Fruit fly (Drosophila melanogaster) whole organism: ENCODE data around the gene CG43137.

Source experiments
- CG8478 ChIP-seq: fragments of >200 bp; optimal IDR thresholded peaks from 2 replicates; lab custom pipeline; 2018; ENCODE audit warnings: inconsistent platforms
- Dll ChIP-seq: fragments of >200 bp; optimal IDR thresholded peaks from 2 replicates; lab custom pipeline; 2017
- EcR ChIP-seq, 2 experiments: fragments of >200 bp; optimal IDR thresholded peaks; 2 replicates each; lab custom pipeline; 2017; ENCODE audit warnings: missing biosample characterization in 2 of 2, missing genetic modification characterization in 2 of 2, missing genetic modification reagents in 2 of 2
- pan ChIP-seq: fragments of >200 bp; optimal IDR thresholded peaks from 2 replicates; lab custom pipeline; 2017
- psq ChIP-seq: fragments of >200 bp; optimal IDR thresholded peaks from 2 replicates; lab custom pipeline; 2017
- usp ChIP-seq: fragments of >200 bp; optimal IDR thresholded peaks from 2 replicates; lab custom pipeline; 2017; ENCODE audit warnings: missing biosample characterization, missing genetic modification characterization, mixed read lengths

The CG43137 gene

DNA sequence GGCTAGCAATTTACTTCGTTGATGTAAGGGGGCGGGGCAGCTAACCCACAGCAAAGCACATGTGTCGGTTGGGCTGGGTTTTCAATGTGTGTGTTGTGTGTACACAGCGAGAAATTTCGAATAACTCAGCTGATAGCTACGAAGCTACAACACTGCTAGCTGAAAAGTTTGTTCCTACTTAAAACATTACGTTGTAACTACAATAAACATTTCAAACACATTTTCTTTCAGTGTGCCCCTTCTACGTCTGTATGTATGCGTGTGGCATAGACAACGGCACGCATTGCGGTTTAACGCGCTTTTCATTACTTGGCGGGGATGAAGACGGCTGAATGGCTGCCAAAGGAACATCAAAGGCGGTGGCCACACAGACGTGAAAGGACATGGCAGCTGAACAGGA lies 17.4 kb downstream of the CG43137 start:
- TF ChIP-seq usp (GFP tag; lab: Kevin White, UChicago) (no peak), EcR (GFP tag; optimal IDR thresholded peaks at IDR 0.05; lab: Kevin White, UChicago) (no peak), Dll (lab: Kevin White, UChicago) (no peak), pan (lab: Kevin White, UChicago) (no peak), CG8478 (lab: Kevin White, UChicago) (no peak), psq (lab: Kevin White, UChicago) (no peak)

dm6 chrX:5844980-5845379 lies 20.0 kb downstream of the CG43137 start, which contains the start of gene CG12729:
CG12729 (plus strand) TSS chrX:5845280.
- no peak for TF ChIP-seq psq (lab: Kevin White, UChicago)

DNA sequence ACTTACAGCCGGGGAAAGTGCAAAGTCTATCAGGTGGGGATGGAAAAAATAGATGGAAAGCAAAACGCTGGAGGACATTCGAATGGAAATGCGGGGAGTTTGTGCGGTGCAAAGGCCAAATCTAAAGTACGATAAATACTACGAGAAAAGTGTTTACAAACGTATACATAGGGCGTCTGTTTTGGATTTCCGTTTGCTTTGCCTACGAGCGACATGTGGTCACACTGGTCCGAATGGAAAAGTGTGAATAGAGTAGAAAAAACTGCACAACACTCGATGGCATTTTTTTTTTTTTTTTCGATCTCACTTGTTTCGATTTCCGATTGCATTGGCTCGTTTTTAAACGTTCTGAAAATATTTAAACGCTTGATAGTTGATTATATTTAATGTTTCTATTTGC lies 25.2 kb downstream of the CG43137 start:
- TF ChIP-seq psq (lab: Kevin White, UChicago) (no peak), usp (GFP tag; lab: Kevin White, UChicago) (no peak), Dll (lab: Kevin White, UChicago) (no peak), pan (lab: Kevin White, UChicago) (no peak)

DNA sequence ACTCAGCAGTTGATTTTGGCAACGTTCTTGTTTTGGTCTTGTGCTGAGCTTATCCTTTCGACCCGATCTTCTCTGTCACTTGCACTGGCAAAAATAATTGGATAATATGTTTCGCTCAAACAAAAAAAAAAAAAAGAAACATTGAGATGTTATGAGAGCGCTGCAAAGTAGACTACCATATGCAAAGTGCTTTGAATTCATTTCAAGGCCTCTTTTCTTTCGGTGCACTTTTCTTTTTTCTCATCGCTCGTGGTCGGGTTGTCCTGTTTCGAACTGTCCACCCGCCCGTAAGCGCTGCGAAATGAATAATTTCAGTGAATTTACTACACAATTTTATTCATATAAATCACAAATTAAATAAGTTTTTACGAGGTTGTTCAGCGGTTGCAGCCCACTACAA lies 45.0 kb downstream of the CG43137 start:
- TF ChIP-seq pan (lab: Kevin White, UChicago), result no peak
- TF ChIP-seq EcR (GFP tag; optimal IDR thresholded peaks at IDR 0.05; lab: Kevin White, UChicago), result no peak
- no peak for TF ChIP-seq usp (GFP tag; lab: Kevin White, UChicago)
- no peak for TF ChIP-seq psq (lab: Kevin White, UChicago)
- TF ChIP-seq Dll (lab: Kevin White, UChicago), result no peak
- TF ChIP-seq CG8478 (lab: Kevin White, UChicago), result no peak

DNA sequence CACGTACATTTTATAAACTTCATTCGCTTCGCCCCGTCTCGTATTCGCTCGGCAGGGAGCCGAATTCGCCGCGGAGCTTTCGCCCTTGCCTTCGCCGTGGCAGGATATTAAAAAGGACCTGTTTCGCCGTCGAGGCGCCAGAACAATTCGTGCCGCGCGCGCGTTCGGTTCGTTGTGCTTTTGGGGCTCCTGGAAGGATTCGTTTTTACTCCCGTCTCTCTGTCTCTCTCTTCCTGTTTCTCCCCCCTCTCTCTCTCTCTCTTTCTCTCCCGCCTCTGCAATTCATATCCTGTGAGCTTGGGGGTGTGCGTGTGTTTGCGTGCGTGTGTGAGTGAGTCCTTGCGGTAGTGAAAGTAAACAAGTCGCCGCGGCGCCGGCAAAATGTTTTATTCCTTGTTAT lies 46.5 kb downstream of the CG43137 start, which contains the start of gene CG15765:
Gene CG15765, plus strand, starts transcription at position 132 of the 400 bp plus-strand sequence.
- TF ChIP-seq psq (lab: Kevin White, UChicago) (no peak), pan (lab: Kevin White, UChicago) (no peak), usp (GFP tag; lab: Kevin White, UChicago) (no peak)

DNA sequence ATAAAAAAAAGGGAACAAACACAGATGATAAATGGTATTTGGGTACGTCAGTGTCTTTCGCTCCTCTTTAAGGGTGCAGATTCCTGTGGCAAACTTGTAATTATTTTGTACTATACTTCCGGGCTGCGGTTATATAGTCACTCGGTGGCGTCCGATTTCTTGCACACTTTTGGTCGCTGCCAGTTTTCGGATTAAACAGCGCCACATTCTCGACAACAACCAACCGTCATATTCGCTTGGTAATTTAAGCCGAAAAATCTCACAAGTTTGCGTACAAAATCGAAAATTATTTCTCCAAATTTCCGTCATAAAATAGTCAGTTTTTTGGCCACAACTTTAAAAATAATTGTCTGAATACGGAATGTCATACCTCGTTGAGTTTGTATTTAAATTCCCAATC lies 47.8 kb downstream of the CG43137 start:
- no peak for TF ChIP-seq Dll (lab: Kevin White, UChicago)
- TF ChIP-seq usp (GFP tag; lab: Kevin White, UChicago), result no peak
- TF ChIP-seq psq (lab: Kevin White, UChicago), result no peak
- TF ChIP-seq CG8478 (lab: Kevin White, UChicago), result no peak
- TF ChIP-seq pan (lab: Kevin White, UChicago), result no peak
- TF ChIP-seq EcR (GFP tag; optimal IDR thresholded peaks at IDR 0.05; lab: Kevin White, UChicago), result no peak

DNA sequence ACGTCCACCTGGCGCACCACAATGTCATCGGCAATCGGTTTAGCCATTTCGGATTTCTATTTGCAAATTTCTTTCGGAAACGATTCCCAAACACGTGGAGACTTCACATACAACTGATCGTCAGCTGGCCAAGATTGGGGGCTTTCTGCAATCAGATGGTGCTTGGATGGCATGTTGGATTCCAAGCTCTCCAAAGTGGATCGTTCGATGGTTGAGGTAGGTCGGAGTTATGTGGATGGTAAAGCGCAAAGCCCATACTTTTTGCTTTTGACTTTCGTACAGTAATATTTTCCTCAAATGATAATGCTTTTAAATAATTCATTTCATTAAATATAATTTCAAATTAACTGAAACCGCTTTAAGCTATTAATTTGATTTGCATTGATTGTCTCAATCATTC lies 49.2 kb downstream of the CG43137 start, which contains the start of gene AgmNAT:
Gene AgmNAT, minus strand, starts transcription at position 101 of the 400 bp plus-strand sequence.
- TF ChIP-seq EcR (GFP tag; optimal IDR thresholded peaks at IDR 0.05; lab: Kevin White, UChicago) (no peak), psq (lab: Kevin White, UChicago) (no peak), usp (GFP tag; lab: Kevin White, UChicago) (no peak), CG8478 (lab: Kevin White, UChicago) (no peak), Dll (lab: Kevin White, UChicago) (no peak), pan (lab: Kevin White, UChicago) (no peak)
